Fruit fly (Drosophila melanogaster): ENCODE measurements around the gene oc.
A peak's percentile ranks its signal among the peaks of the same experiment; 100 is the strongest.

Gene oc

DNA sequence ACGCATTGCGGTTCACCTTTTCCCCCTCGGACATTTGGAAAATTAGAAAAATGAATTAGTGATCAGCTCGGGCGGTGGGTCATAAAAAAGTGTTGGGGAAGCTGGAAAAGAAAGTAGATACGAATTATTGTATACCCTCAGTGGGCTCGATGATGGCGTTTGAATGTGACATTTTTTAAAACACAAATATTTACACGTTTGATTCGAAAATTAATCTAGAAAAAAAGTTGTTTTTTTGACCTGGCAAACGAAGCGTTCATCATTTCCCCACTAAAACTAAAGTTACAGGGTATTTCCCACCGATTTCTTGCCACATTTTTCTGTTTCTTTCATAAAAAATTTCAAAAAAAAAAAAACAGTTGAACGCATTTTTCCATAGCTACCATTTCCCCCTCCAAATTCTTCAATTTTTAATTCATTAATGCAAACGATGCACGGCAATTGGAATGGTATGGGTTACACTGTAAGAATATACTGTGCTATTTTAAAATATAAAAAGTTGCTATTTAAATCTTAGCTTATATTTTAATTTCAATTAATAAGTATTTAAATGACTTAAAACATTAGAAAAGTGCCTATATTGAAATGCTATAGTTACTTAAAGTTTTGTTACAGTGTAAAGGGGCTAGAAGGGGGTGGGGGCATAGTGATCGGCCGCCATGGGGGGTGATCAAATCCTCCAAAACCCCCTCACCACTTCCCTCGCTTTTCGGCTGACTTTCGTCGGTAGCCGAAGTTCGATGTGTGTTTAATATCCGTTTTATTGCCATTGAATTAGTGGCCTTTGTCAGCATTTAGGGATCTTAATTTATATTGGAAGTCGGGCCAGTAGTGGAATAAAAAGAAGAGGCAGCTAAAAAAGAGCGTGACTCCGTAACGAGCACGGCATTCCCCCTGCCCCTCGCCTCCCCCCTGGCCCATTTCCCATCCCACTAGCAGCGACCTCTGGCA, 21.1 kb upstream of the oc start (continued):
- TF ChIP-seq otp (GFP tag; IDR thresholded peaks at IDR 0.05): peak; percentile 85
- peak; percentile 35; the same call in 1 of the 2 replicates for TF ChIP-seq klu (GFP tag; IDR thresholded peaks at IDR 0.05)
- no peak for TF ChIP-seq CG7963 (GFP tag; IDR thresholded peaks at IDR 0.05; ENCODE audit: partially characterized antibody)
- no peak for TF ChIP-seq CG17612 (GFP tag; IDR thresholded peaks at IDR 0.05)
- TF ChIP-seq NFAT (GFP tag; IDR thresholded peaks at IDR 0.05): no peak
- TF ChIP-seq CG6813 (GFP tag; optimal IDR thresholded peaks at IDR 0.05): no peak
- TF ChIP-seq da (GFP tag; optimal IDR thresholded peaks at IDR 0.05): no peak
- no peak for TF ChIP-seq MTF-1 (GFP tag; optimal IDR thresholded peaks at IDR 0.05; ENCODE audit: borderline replicate concordance)
- TF ChIP-seq CG11093 (GFP tag; IDR thresholded peaks at IDR 0.05): peak; percentile 65; the same call in 2 of the 3 replicates
- no peak for TF ChIP-seq CG14014 (GFP tag; IDR thresholded peaks at IDR 0.05)
- TF ChIP-seq CG8089 (GFP tag; optimal IDR thresholded peaks at IDR 0.05): peak; percentile 12
- TF ChIP-seq NC2β (GFP tag; optimal IDR thresholded peaks at IDR 0.05): no peak
- TF ChIP-seq jigr1 (GFP tag; IDR thresholded peaks at IDR 0.05): no peak
- TF ChIP-seq org-1 (GFP tag; optimal IDR thresholded peaks at IDR 0.05): no peak
- no peak for TF ChIP-seq nerfin-2 (GFP tag; IDR thresholded peaks at IDR 0.05; ENCODE audit: partially characterized antibody)
- TF ChIP-seq bcd (GFP tag; optimal IDR thresholded peaks at IDR 0.05): no peak
- peak; percentile 31 for TF ChIP-seq Mes4 (GFP tag; optimal IDR thresholded peaks at IDR 0.05)
- no peak for TF ChIP-seq eyg (GFP tag; optimal IDR thresholded peaks at IDR 0.05)
- TF ChIP-seq Hr51 (GFP tag; optimal IDR thresholded peaks at IDR 0.05): no peak
- TF ChIP-seq rib (GFP tag; IDR thresholded peaks at IDR 0.05): no peak
- TF ChIP-seq Myb (GFP tag; optimal IDR thresholded peaks at IDR 0.05): no peak
- peak; percentile 43; the same call in 1 of the 2 replicates for TF ChIP-seq Gsc (GFP tag; IDR thresholded peaks at IDR 0.05)
- peak; percentile 10 for TF ChIP-seq Camta (GFP tag; optimal IDR thresholded peaks at IDR 0.05)
- TF ChIP-seq CG3995 (GFP tag; optimal IDR thresholded peaks at IDR 0.05): no peak
- no peak for TF ChIP-seq lab (GFP tag; optimal IDR thresholded peaks at IDR 0.05)
- no peak for TF ChIP-seq wek (GFP tag; optimal IDR thresholded peaks at IDR 0.05)
- peak; percentile 87 for TF ChIP-seq sens (GFP tag)
- no peak for TF ChIP-seq CG13287 (GFP tag; IDR thresholded peaks at IDR 0.05; ENCODE audit: partially characterized antibody)
- TF ChIP-seq CG12155 (GFP tag; optimal IDR thresholded peaks at IDR 0.05): no peak
- TF ChIP-seq hb (GFP tag; IDR thresholded peaks at IDR 0.05; ENCODE audit: partially characterized antibody): no peak
- TF ChIP-seq oc (tag; optimal IDR thresholded peaks at IDR 0.05): peak; percentile 93
- no peak for TF ChIP-seq CG11456 (GFP tag; IDR thresholded peaks at IDR 0.05)
- peak; percentile 21; the same call in 1 of the 2 replicates for TF ChIP-seq ro (GFP tag; IDR thresholded peaks at IDR 0.05)
- peak; percentile 42 for TF ChIP-seq CG1603 (tag; optimal IDR thresholded peaks at IDR 0.05)
- no peak for TF ChIP-seq prd (optimal IDR thresholded peaks at IDR 0.05)
- peak; percentile 78; the same call in 2 of the 3 replicates for TF ChIP-seq prd (GFP tag; IDR thresholded peaks at IDR 0.05)
- TF ChIP-seq gfzf (GFP tag; optimal IDR thresholded peaks at IDR 0.05): no peak
- no peak for TF ChIP-seq CG10654 (GFP tag; optimal IDR thresholded peaks at IDR 0.05)
- peak; percentile 55; the same call in 2 of the 3 replicates for TF ChIP-seq H15 (GFP tag; IDR thresholded peaks at IDR 0.05)
- no peak for TF ChIP-seq Dip2 (GFP tag; IDR thresholded peaks at IDR 0.05)
- TF ChIP-seq TFAM (GFP tag; optimal IDR thresholded peaks at IDR 0.05): no peak
- TF ChIP-seq Side (GFP tag; optimal IDR thresholded peaks at IDR 0.05): no peak
- TF ChIP-seq HmgZ (tag; optimal IDR thresholded peaks at IDR 0.05): no peak
- TF ChIP-seq Jarid2 (GFP tag; optimal IDR thresholded peaks at IDR 0.05): no peak
- peak; percentile 75 for TF ChIP-seq CG31441 (GFP tag; IDR thresholded peaks at IDR 0.05)
- TF ChIP-seq CG15696 (tag; optimal IDR thresholded peaks at IDR 0.05): peak; percentile 50
- no peak for TF ChIP-seq inv (GFP tag; IDR thresholded peaks at IDR 0.05; ENCODE audit: partially characterized antibody)
- TF ChIP-seq amos (GFP tag; IDR thresholded peaks at IDR 0.05; ENCODE audit: partially characterized antibody): no peak
- peak; percentile 55 for TF ChIP-seq CG32772 (GFP tag; IDR thresholded peaks at IDR 0.05)
